Worm (Caenorhabditis elegans) whole organism, L2 larva: Measurements from ENCODE around the gene C05G5.3.

Experiments
- C34F6.9 ChIP-seq: fragments of 150-350 bp; optimal IDR thresholded peaks from 2 replicates; lab custom pipeline; 2014; ENCODE audit warnings: missing biosample characterization, missing genetic modification characterization
- F13H6.1 ChIP-seq: sonication (generic microtip); optimal IDR thresholded peaks from 2 replicates; lab custom pipeline; 2016; ENCODE audit warnings: missing genetic modification characterization, missing compliant biosample characterization
- R02D3.7 ChIP-seq: fragments of 150-350 bp; optimal IDR thresholded peaks from 2 replicates; lab custom pipeline; 2014; ENCODE audit warnings: missing biosample characterization, missing genetic modification characterization
- Y55F3AM.14 ChIP-seq: fragments of 200-800 bp; sonication (Bioruptor generic); optimal IDR thresholded peaks from 2 replicates; lab custom pipeline; 2018; ENCODE audit warnings: mild to moderate bottlenecking, missing genetic modification characterization, missing compliant biosample characterization
- ZK546.5 ChIP-seq: sonication (generic microtip); optimal IDR thresholded peaks from 2 replicates; lab custom pipeline; 2017; ENCODE audit warnings: missing biosample characterization, missing genetic modification characterization
- alr-1 ChIP-seq: fragments of 150-350 bp; optimal IDR thresholded peaks from 2 replicates; lab custom pipeline; 2014; ENCODE audit warnings: missing biosample characterization, missing genetic modification characterization
- aly-2 ChIP-seq: fragments of 150-350 bp; optimal IDR thresholded peaks from 2 replicates; lab custom pipeline; 2014; ENCODE audit warnings: missing biosample characterization, missing genetic modification characterization
- ama-1 ChIP-seq: fragments of 150-350 bp; optimal IDR thresholded peaks from 2 replicates; lab custom pipeline; 2018; ENCODE audit warnings: inconsistent platforms
- blmp-1 ChIP-seq: sonication (generic microtip); optimal IDR thresholded peaks from 2 replicates; lab custom pipeline; 2017; ENCODE audit warnings: missing genetic modification characterization, mild to moderate bottlenecking, missing compliant biosample characterization, antibody characterized with exemption, moderate library complexity; ENCODE audit not compliant: insufficient read depth
- ceh-16 ChIP-seq: fragments of 150-350 bp; optimal IDR thresholded peaks from 2 replicates; lab custom pipeline; 2014; ENCODE audit warnings: missing biosample characterization, missing genetic modification characterization
- ceh-82 ChIP-seq: fragments of 150-350 bp; optimal IDR thresholded peaks from 2 replicates; lab custom pipeline; 2014; ENCODE audit warnings: missing biosample characterization, missing genetic modification characterization
- crh-2 ChIP-seq: sonication (generic microtip); optimal IDR thresholded peaks from 2 replicates; lab custom pipeline; 2017; ENCODE audit warnings: missing biosample characterization, missing genetic modification characterization
- dmd-4 ChIP-seq: sonication (generic microtip); optimal IDR thresholded peaks from 2 replicates; lab custom pipeline; 2017; ENCODE audit warnings: missing biosample characterization, missing genetic modification characterization
- egl-27 ChIP-seq: sonication (generic microtip); optimal IDR thresholded peaks from 3 replicates; lab custom pipeline; 2017; ENCODE audit warnings: missing biosample characterization, missing genetic modification reagents, missing genetic modification characterization
- elt-1 ChIP-seq: fragments of 150-350 bp; optimal IDR thresholded peaks from 2 replicates; lab custom pipeline; 2014; ENCODE audit warnings: missing biosample characterization, missing genetic modification characterization
- elt-3 ChIP-seq: sonication (generic microtip); optimal IDR thresholded peaks from 2 replicates; lab custom pipeline; 2017; ENCODE audit warnings: missing biosample characterization, missing genetic modification characterization
- fos-1 ChIP-seq: fragments of 150-350 bp; optimal IDR thresholded peaks from 2 replicates; lab custom pipeline; 2014; ENCODE audit warnings: missing biosample characterization, missing genetic modification characterization
- gmeb-1 ChIP-seq: fragments of 150-350 bp; optimal IDR thresholded peaks from 2 replicates; lab custom pipeline; 2014; ENCODE audit warnings: missing biosample characterization, missing genetic modification characterization
- lin-11 ChIP-seq: fragments of 150-350 bp; sonication (generic microtip); optimal IDR thresholded peaks from 2 replicates; lab custom pipeline; 2014; ENCODE audit warnings: missing biosample characterization, missing genetic modification characterization, inconsistent platforms, mixed read lengths
- lin-13 ChIP-seq: fragments of 150-350 bp; optimal IDR thresholded peaks from 2 replicates; lab custom pipeline; 2014; ENCODE audit warnings: missing biosample characterization, missing genetic modification reagents, missing genetic modification characterization
- lin-39 ChIP-seq: fragments of 150-350 bp; optimal IDR thresholded peaks from 2 replicates; lab custom pipeline; 2014; ENCODE audit warnings: missing biosample characterization, missing genetic modification reagents, missing genetic modification characterization
- lsy-2 ChIP-seq, 2 experiments: fragments of 150-350 bp in 1 of 2; sonication (generic microtip) in 1 of 2; optimal IDR thresholded peaks; 2 replicates each; lab custom pipeline; 2014 to 2017; ENCODE audit warnings: missing biosample characterization in 2 of 2, missing genetic modification characterization in 2 of 2
- mab-5 ChIP-seq: fragments of 150-350 bp; optimal IDR thresholded peaks from 2 replicates; lab custom pipeline; 2014; ENCODE audit warnings: missing biosample characterization, missing genetic modification characterization
- mbf-1 ChIP-seq: sonication (generic microtip); optimal IDR thresholded peaks from 2 replicates; lab custom pipeline; 2017; ENCODE audit warnings: missing biosample characterization, missing genetic modification characterization
- mdl-1 ChIP-seq, 2 experiments: fragments of 150-350 bp in 1 of 2; sonication (generic microtip) in 1 of 2; optimal IDR thresholded peaks; 2 replicates each; lab custom pipeline; 2017; ENCODE audit warnings: missing biosample characterization in 2 of 2, missing genetic modification characterization in 2 of 2
- nhr-10 ChIP-seq: sonication (generic microtip); optimal IDR thresholded peaks from 2 replicates; lab custom pipeline; 2017; ENCODE audit warnings: missing biosample characterization, missing genetic modification characterization
- nhr-11 ChIP-seq: fragments of 150-350 bp; optimal IDR thresholded peaks from 2 replicates; lab custom pipeline; 2014; ENCODE audit warnings: missing biosample characterization, missing genetic modification characterization
- nhr-12 ChIP-seq: fragments of 150-350 bp; optimal IDR thresholded peaks from 2 replicates; lab custom pipeline; 2014; ENCODE audit warnings: missing biosample characterization, missing genetic modification characterization
- nhr-129 ChIP-seq: fragments of 150-350 bp; optimal IDR thresholded peaks from 2 replicates; lab custom pipeline; 2014; ENCODE audit warnings: missing biosample characterization, missing genetic modification characterization
- nhr-21 ChIP-seq: fragments of 150-350 bp; optimal IDR thresholded peaks from 2 replicates; lab custom pipeline; 2014; ENCODE audit warnings: missing biosample characterization, missing genetic modification characterization
- nhr-23 ChIP-seq: fragments of 150-350 bp; optimal IDR thresholded peaks from 2 replicates; lab custom pipeline; 2014; ENCODE audit warnings: missing biosample characterization, missing genetic modification reagents, missing genetic modification characterization
- nhr-237 ChIP-seq: fragments of 150-350 bp; optimal IDR thresholded peaks from 2 replicates; lab custom pipeline; 2014; ENCODE audit warnings: missing biosample characterization, missing genetic modification characterization
- nhr-25 ChIP-seq: fragments of 150-350 bp; sonication (generic microtip); optimal IDR thresholded peaks from 3 replicates; lab custom pipeline; 2014; ENCODE audit warnings: missing biosample characterization, missing genetic modification characterization
- nhr-6 ChIP-seq: fragments of 150-350 bp; optimal IDR thresholded peaks from 2 replicates; lab custom pipeline; 2014; ENCODE audit warnings: missing biosample characterization, missing genetic modification characterization
- nhr-77 ChIP-seq: fragments of 150-350 bp; optimal IDR thresholded peaks from 2 replicates; lab custom pipeline; 2014; ENCODE audit warnings: missing biosample characterization, missing genetic modification characterization
- peb-1 ChIP-seq: fragments of 150-350 bp; optimal IDR thresholded peaks from 2 replicates; lab custom pipeline; 2014; ENCODE audit warnings: missing biosample characterization, missing genetic modification characterization
- sem-4 ChIP-seq: fragments of 150-350 bp; optimal IDR thresholded peaks from 2 replicates; lab custom pipeline; 2014; ENCODE audit warnings: missing biosample characterization, missing genetic modification reagents, missing genetic modification characterization
- skn-1 ChIP-seq: sonication (generic microtip); optimal IDR thresholded peaks from 2 replicates; lab custom pipeline; 2017; ENCODE audit warnings: missing biosample characterization, missing genetic modification characterization
- sma-3 ChIP-seq: sonication (generic microtip); optimal IDR thresholded peaks from 2 replicates; lab custom pipeline; 2016; ENCODE audit warnings: missing genetic modification reagents, missing genetic modification characterization, missing compliant biosample characterization
- sma-9 ChIP-seq, 2 experiments: fragments of 150-350 bp in 1 of 2; sonication (generic microtip) in 1 of 2; optimal IDR thresholded peaks; 2 replicates each; lab custom pipeline; 2014 to 2016; ENCODE audit warnings: missing genetic modification characterization in 2 of 2, mild to moderate bottlenecking in 1 of 2, missing biosample characterization in 1 of 2, missing compliant biosample characterization in 1 of 2, missing genetic modification reagents in 1 of 2, moderate library complexity in 1 of 2
- snpc-4 ChIP-seq: fragments of 150-350 bp; optimal IDR thresholded peaks from 2 replicates; lab custom pipeline; 2014; ENCODE audit warnings: missing biosample characterization, missing genetic modification characterization
- unc-39 ChIP-seq: fragments of 150-350 bp; optimal IDR thresholded peaks from 2 replicates; lab custom pipeline; 2014; ENCODE audit warnings: missing biosample characterization, missing genetic modification characterization
- unc-55 ChIP-seq: fragments of 150-350 bp; sonication (generic microtip); optimal IDR thresholded peaks from 3 replicates; lab custom pipeline; 2014; ENCODE audit warnings: missing biosample characterization, missing genetic modification reagents, missing genetic modification characterization
- unc-62 ChIP-seq: fragments of 150-350 bp; optimal IDR thresholded peaks from 2 replicates; lab custom pipeline; 2014; ENCODE audit warnings: missing biosample characterization, missing genetic modification reagents, missing genetic modification characterization
- zag-1 ChIP-seq: fragments of 150-350 bp; optimal IDR thresholded peaks from 2 replicates; lab custom pipeline; 2014; ENCODE audit warnings: missing biosample characterization, missing genetic modification characterization
- ztf-1 ChIP-seq: fragments of 200-800 bp; sonication (Bioruptor generic); conservative IDR thresholded peaks from 2 replicates; pipeline ENCODE4 v1.3.6; 2022; ENCODE audit warnings: missing genetic modification characterization, missing compliant biosample characterization
- ztf-11 ChIP-seq: sonication (generic microtip); optimal IDR thresholded peaks from 2 replicates; lab custom pipeline; 2017; ENCODE audit warnings: missing biosample characterization, missing genetic modification characterization
- ztf-4 ChIP-seq: fragments of 150-350 bp; optimal IDR thresholded peaks from 2 replicates; lab custom pipeline; 2014; ENCODE audit warnings: missing biosample characterization, missing genetic modification characterization

C05G5.3 gene

ce11 chrX:14746948-14747347, 4.9 kb downstream of the C05G5.3 start, which contains the start of gene C05G5.2:
C05G5.2 (plus strand) TSS chrX:14747303.
- TF ChIP-seq mab-5 (tag; lab: Kevin White, UChicago) (peak; percentile 67), nhr-25 (tag; lab: Kevin White, UChicago) (peak; percentile 91), R02D3.7 (no peak), Y55F3AM.14 (GFP tag; lab: Kevin White, UChicago) (peak; percentile 26), F13H6.1 (tag; lab: Kevin White, UChicago) (peak; percentile 89), nhr-129 (tag; lab: Kevin White, UChicago) (peak; percentile 90), nhr-23 (tag; lab: Kevin White, UChicago) (no peak), nhr-11 (tag; lab: Kevin White, UChicago) (no peak), ztf-11 (tag; lab: Kevin White, UChicago) (peak; percentile 5), ceh-16 (peak; percentile 46), sem-4 (tag; lab: Kevin White, UChicago) (peak; percentile 82), egl-27 (tag; lab: Kevin White, UChicago) (peak; percentile 82), lin-13 (GFP tag; lab: Kevin White, UChicago) (peak; percentile 82), nhr-10 (no peak), aly-2 (tag; lab: Kevin White, UChicago) (no peak), ceh-82 (tag; lab: Kevin White, UChicago) (peak; percentile 18), mbf-1 (tag; lab: Kevin White, UChicago) (no peak), unc-55 (peak; percentile 96), nhr-237 (no peak), zag-1 (tag; lab: Kevin White, UChicago) (peak; percentile 84), elt-3 (tag; lab: Kevin White, UChicago) (no peak), nhr-77 (tag; lab: Kevin White, UChicago) (no peak), mdl-1 (tag; optimal IDR thresholded peaks at IDR 0.05; lab: Kevin White, UChicago) (peak in 1 of 2 experiments; percentile 81), ama-1 (lab: Kevin White, UChicago) (no peak), lin-39 (tag; lab: Kevin White, UChicago) (no peak), lin-11 (tag; lab: Kevin White, UChicago) (peak; percentile 77), blmp-1 (tag; lab: Kevin White, UChicago) (peak; percentile 59), lsy-2 (tag; optimal IDR thresholded peaks at IDR 0.05; lab: Kevin White, UChicago) (peak; percentile 73 to 92), dmd-4 (tag; lab: Kevin White, UChicago) (no peak), fos-1 (tag; lab: Kevin White, UChicago) (peak; percentile 98), peb-1 (no peak), crh-2 (tag; lab: Kevin White, UChicago) (peak; percentile 95), C34F6.9 (tag; lab: Kevin White, UChicago) (peak; percentile 89), nhr-6 (peak; percentile 66), alr-1 (tag; lab: Kevin White, UChicago) (no peak), skn-1 (tag; lab: Kevin White, UChicago) (peak; percentile 45), gmeb-1 (tag; lab: Kevin White, UChicago) (peak; percentile 75), snpc-4 (tag; lab: Kevin White, UChicago) (peak; percentile 80), ztf-1 (GFP tag; lab: Robert Waterston, UW) (no peak), unc-39 (no peak), nhr-21 (tag; lab: Kevin White, UChicago) (peak; percentile 85), nhr-12 (no peak), ztf-4 (tag; lab: Kevin White, UChicago) (peak; percentile 57), ZK546.5 (no peak), unc-62 (GFP tag; lab: Kevin White, UChicago) (no peak), sma-9 (GFP tag; optimal IDR thresholded peaks at IDR 0.05; lab: Kevin White, UChicago) (peak; percentile 93), sma-9 (tag; optimal IDR thresholded peaks at IDR 0.05; lab: Kevin White, UChicago) (no peak), sma-3 (peak; percentile 89), elt-1 (tag; lab: Kevin White, UChicago) (no peak)
- TF ChIP-seq, all 48 proteins: peak for 28
